Fruit fly (Drosophila melanogaster): ENCODE results near the gene CG5080.
A peak's percentile ranks its signal among the peaks of the same experiment; 100 is the strongest.

Gene CG5080

DNA sequence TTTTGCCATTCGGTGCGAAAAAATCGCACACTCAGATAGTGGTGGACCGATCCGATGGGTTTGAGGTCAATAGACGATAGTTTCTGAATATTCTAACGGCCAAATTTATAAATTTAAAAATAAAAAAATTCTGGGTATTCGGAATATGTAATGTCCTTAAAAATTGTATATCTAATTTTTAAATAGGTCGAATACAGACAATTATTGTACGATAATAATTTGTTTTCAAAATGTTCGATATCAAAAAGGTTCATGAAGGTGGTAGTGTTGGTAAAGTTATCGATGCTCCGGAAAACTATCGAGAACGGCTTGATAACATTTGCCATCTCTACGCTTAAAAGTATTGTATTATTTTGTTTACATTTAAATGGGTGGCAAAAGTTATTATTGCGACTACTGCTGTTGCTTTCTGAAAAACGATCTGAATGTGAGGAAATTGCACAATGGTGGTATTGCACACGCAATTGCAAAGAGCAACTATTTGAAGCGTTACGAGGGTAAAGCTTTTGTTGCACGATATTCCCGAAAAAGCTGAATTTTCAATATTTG, 6.3 kb upstream of the CG5080 start, which contains the start of the genes CG31922 and Plap:
TSS of gene CG31922 (plus strand) at position 315 of the 549 bp plus-strand sequence.
TSS of gene Plap (minus strand) at position 499 of the 549 bp plus-strand sequence.
- TF ChIP-seq CG17806 (tag; optimal IDR thresholded peaks at IDR 0.05), result peak; percentile 42
- TF ChIP-seq rn (GFP tag; IDR thresholded peaks at IDR 0.05), result no peak
- peak; percentile 24; the same call in 1 of the 2 replicates for TF ChIP-seq Ets98B (GFP tag; IDR thresholded peaks at IDR 0.05)
- no peak for TF ChIP-seq CG13204 (GFP tag; optimal IDR thresholded peaks at IDR 0.05)
- TF ChIP-seq CG32121 (GFP tag; IDR thresholded peaks at IDR 0.05), result no peak
- peak; percentile 22 for TF ChIP-seq CG9948 (tag; optimal IDR thresholded peaks at IDR 0.05)
- TF ChIP-seq CG12605 (GFP tag; IDR thresholded peaks at IDR 0.05), result no peak
- no peak for TF ChIP-seq CG14655 (GFP tag; optimal IDR thresholded peaks at IDR 0.05)
- TF ChIP-seq CG8159 (tag; optimal IDR thresholded peaks at IDR 0.05), result peak; percentile 42
- peak; percentile 63 for TF ChIP-seq CG15710 (tag; optimal IDR thresholded peaks at IDR 0.05)
- no peak for TF ChIP-seq Pif1B (GFP tag; optimal IDR thresholded peaks at IDR 0.05)
- no peak for TF ChIP-seq CG10348 (GFP tag; IDR thresholded peaks at IDR 0.05)
- no peak for TF ChIP-seq D1 (tag; optimal IDR thresholded peaks at IDR 0.05)
- no peak for TF ChIP-seq CG8301 (tag; optimal IDR thresholded peaks at IDR 0.05)
- no peak for TF ChIP-seq gl (tag; optimal IDR thresholded peaks at IDR 0.05)
- peak; percentile 99 for TF ChIP-seq EcR (GFP tag; optimal IDR thresholded peaks at IDR 0.05)
- TF ChIP-seq Snoo (tag; optimal IDR thresholded peaks at IDR 0.05), result peak; percentile 9
- 0 out of 3 replicates have a peak, but pooled peaks have one; percentile 22 for TF ChIP-seq fd96Ca (GFP tag; IDR thresholded peaks at IDR 0.05)
- TF ChIP-seq CG34367 (tag; optimal IDR thresholded peaks at IDR 0.05), result peak; percentile 3
- no peak for TF ChIP-seq CG4496 (GFP tag; IDR thresholded peaks at IDR 0.05)
- TF ChIP-seq Pif1A (GFP tag; optimal IDR thresholded peaks at IDR 0.05), result no peak

DNA sequence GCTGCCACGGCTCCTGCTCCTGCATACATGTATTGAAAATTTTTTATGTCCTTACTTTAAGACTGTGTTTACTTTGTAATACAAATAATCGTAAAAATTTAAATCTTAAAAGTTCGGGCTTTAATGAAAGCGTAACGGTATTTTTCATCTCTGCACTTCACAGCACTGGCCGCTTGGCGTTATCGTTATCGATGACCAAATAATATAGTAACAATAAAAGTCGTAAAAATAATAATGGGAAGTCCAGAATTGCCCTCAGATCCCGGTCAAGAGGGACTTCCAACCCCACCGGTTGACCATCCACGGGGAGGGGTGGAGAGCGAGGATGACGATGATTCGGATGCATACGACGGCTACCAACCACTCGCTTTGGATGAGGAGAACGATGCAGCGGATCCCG, 2.6 kb upstream of the CG5080 start, which contains the start of gene CG14341:
TSS of gene CG14341 (plus strand) at position 181 of the 400 bp plus-strand sequence.
- TF ChIP-seq Pif1A (GFP tag; optimal IDR thresholded peaks at IDR 0.05) (no peak), CG10348 (GFP tag; IDR thresholded peaks at IDR 0.05) (no peak), CG17806 (tag; optimal IDR thresholded peaks at IDR 0.05) (no peak), rn (GFP tag; IDR thresholded peaks at IDR 0.05) (no peak), CG12605 (GFP tag; IDR thresholded peaks at IDR 0.05) (no peak), CG34367 (tag; optimal IDR thresholded peaks at IDR 0.05) (no peak), gl (tag; optimal IDR thresholded peaks at IDR 0.05) (no peak), Snoo (tag; optimal IDR thresholded peaks at IDR 0.05) (no peak), Pif1B (GFP tag; optimal IDR thresholded peaks at IDR 0.05) (no peak), D1 (tag; optimal IDR thresholded peaks at IDR 0.05) (no peak), EcR (GFP tag; optimal IDR thresholded peaks at IDR 0.05) (no peak), Ets98B (GFP tag; IDR thresholded peaks at IDR 0.05) (no peak), CG8159 (tag; optimal IDR thresholded peaks at IDR 0.05) (no peak), fd96Ca (GFP tag; IDR thresholded peaks at IDR 0.05) (no peak), CG13204 (GFP tag; optimal IDR thresholded peaks at IDR 0.05) (no peak), CG15710 (tag; optimal IDR thresholded peaks at IDR 0.05) (no peak), CG14655 (GFP tag; optimal IDR thresholded peaks at IDR 0.05) (no peak), CG8301 (tag; optimal IDR thresholded peaks at IDR 0.05) (no peak)

DNA sequence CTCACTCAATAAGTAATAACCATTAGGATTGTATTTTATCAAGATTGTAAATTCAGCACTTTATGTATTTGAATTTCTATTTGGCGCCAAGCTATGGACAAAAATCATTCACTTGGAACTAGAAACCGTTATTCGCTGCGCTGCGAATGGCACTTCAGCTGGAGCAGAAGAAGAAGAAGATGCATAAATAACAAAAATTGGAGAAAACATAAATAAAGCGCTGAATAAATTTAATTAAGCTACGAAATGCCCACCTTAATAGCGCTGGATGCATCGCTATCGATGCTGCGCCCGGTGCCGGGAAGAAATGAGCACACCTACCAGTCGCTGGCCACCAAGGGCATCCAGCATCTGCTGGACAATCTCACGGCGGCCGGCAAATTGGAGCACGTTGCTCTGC, 608 bp upstream of the CG5080 start, which contains the start of gene IntS14:
TSS of gene IntS14 (plus strand) at position 150 of the 400 bp plus-strand sequence.
- TF ChIP-seq D1 (tag; optimal IDR thresholded peaks at IDR 0.05) (no peak), rn (GFP tag; IDR thresholded peaks at IDR 0.05) (no peak), gl (tag; optimal IDR thresholded peaks at IDR 0.05) (no peak), CG34367 (tag; optimal IDR thresholded peaks at IDR 0.05) (no peak)

DNA sequence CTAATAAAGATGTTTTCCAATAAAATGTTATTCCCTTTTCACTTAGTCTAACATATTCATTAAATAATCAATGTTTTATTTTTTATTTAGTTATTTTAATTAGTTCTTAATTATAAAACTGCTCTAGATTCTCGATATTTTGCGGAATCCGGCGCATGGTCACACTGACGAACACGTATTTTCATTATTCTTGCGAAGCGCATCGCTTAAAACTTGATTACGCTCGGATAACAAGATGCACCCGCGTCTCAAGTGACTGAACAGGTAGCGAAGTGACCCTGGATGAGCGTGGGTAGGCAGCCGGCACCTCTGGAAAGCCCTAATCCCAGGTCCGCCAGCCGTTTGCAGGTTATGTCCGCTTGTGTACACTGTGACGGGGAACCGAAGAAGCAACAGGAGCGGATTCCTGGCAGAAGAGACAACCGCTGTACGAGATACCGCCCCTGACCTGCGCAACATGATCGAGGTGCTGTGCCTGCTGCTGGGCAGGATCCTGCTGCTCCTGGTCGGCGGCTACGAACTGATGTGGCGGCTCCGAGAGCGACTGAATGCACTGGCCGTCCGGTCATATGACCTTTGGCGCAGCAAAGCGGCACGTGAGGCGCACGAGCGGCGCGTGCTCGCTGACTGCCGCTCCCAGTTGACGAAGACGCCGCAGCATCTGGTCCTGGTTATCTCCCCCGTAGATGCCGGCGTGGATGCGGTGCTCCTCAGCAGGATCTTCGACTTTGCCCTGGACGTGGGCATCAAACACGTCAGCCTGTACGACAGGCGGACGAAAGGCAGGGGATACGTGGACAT, 5.0 kb downstream of the CG5080 start, which contains the start of gene Tango14:
TSS of gene Tango14 (plus strand) at position 143 of the 801 bp plus-strand sequence.
- TF ChIP-seq CG32121 (GFP tag; IDR thresholded peaks at IDR 0.05), result no peak
- TF ChIP-seq CG14655 (GFP tag; optimal IDR thresholded peaks at IDR 0.05), result no peak
- TF ChIP-seq CG13204 (GFP tag; optimal IDR thresholded peaks at IDR 0.05), result no peak
- no peak for TF ChIP-seq CG34367 (tag; optimal IDR thresholded peaks at IDR 0.05)
- no peak for TF ChIP-seq CG15710 (tag; optimal IDR thresholded peaks at IDR 0.05)
- TF ChIP-seq CG4496 (GFP tag; IDR thresholded peaks at IDR 0.05), result 0 out of 3 replicates have a peak, but pooled peaks have one; percentile 42
- 0 out of 3 replicates have a peak, but pooled peaks have one; percentile 38 for TF ChIP-seq fd96Ca (GFP tag; IDR thresholded peaks at IDR 0.05)
- no peak for TF ChIP-seq CG8159 (tag; optimal IDR thresholded peaks at IDR 0.05)
- TF ChIP-seq CG17806 (tag; optimal IDR thresholded peaks at IDR 0.05), result no peak
- TF ChIP-seq gl (tag; optimal IDR thresholded peaks at IDR 0.05), result no peak

DNA sequence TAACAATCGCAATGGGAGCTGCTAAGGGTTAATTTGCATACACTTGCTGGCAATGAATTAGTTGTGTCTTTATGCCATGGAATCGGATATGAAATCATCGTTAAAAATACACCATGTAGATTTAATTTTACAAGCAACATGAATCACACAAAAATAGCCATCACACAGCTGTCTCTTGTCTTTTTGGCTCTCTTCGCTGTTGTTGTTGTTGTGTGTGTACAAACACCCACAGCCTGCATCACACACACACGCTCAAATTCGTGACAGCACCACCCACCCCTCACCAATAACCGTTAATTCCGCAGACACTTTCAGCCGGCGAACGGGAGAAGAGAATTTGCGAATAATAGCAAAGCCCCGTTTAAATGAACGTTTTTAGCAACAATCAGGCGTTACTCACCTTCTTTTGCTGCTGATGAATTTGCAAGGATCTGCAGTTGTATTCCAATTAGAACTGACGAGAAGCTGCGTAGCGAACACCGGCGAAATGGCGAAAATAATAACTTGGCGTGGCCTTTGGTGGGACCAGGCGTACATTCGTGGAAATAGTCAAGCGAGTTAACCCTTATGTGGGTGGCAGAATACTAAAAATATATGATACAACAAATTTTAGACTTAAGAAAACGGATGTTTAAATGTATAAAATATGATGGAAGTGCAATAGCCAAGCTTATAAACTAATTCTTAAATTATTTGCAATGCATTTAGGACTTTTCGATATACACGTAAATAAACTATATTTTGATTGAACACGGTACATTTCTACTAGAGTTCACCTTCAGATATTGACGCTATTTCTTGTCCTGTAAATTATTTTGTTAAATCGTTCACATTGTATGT, 5.8 kb downstream of the CG5080 start, which contains the start of gene capt:
TSS of gene capt (minus strand) at position 584 of the 840 bp plus-strand sequence.
- TF ChIP-seq CG15710 (tag; optimal IDR thresholded peaks at IDR 0.05), result peak; percentile 48
- peak; percentile 15 for TF ChIP-seq CG8301 (tag; optimal IDR thresholded peaks at IDR 0.05)
- no peak for TF ChIP-seq CG13204 (GFP tag; optimal IDR thresholded peaks at IDR 0.05)
- TF ChIP-seq EcR (GFP tag; optimal IDR thresholded peaks at IDR 0.05), result peak; percentile 82
- TF ChIP-seq CG8159 (tag; optimal IDR thresholded peaks at IDR 0.05), result peak; percentile 53
- no peak for TF ChIP-seq D1 (tag; optimal IDR thresholded peaks at IDR 0.05)
- TF ChIP-seq CG12605 (GFP tag; IDR thresholded peaks at IDR 0.05), result no peak
- TF ChIP-seq CG9948 (tag; optimal IDR thresholded peaks at IDR 0.05), result peak; percentile 23
- no peak for TF ChIP-seq Pif1A (GFP tag; optimal IDR thresholded peaks at IDR 0.05)
- no peak for TF ChIP-seq CG4496 (GFP tag; IDR thresholded peaks at IDR 0.05)
- TF ChIP-seq CG10348 (GFP tag; IDR thresholded peaks at IDR 0.05), result no peak
- no peak for TF ChIP-seq CG14655 (GFP tag; optimal IDR thresholded peaks at IDR 0.05)
- TF ChIP-seq CG34367 (tag; optimal IDR thresholded peaks at IDR 0.05), result no peak
- peak; percentile 20 for TF ChIP-seq CG17806 (tag; optimal IDR thresholded peaks at IDR 0.05)
- no peak for TF ChIP-seq Snoo (tag; optimal IDR thresholded peaks at IDR 0.05)
- no peak for TF ChIP-seq fd96Ca (GFP tag; IDR thresholded peaks at IDR 0.05)
- TF ChIP-seq rn (GFP tag; IDR thresholded peaks at IDR 0.05), result no peak
- TF ChIP-seq Pif1B (GFP tag; optimal IDR thresholded peaks at IDR 0.05), result no peak
- peak; percentile 26; the same call in 1 of the 2 replicates for TF ChIP-seq CG32121 (GFP tag; IDR thresholded peaks at IDR 0.05)
- no peak for TF ChIP-seq gl (tag; optimal IDR thresholded peaks at IDR 0.05)
- peak; percentile 7; the same call in 1 of the 2 replicates for TF ChIP-seq Ets98B (GFP tag; IDR thresholded peaks at IDR 0.05)
